Worm (Caenorhabditis elegans): ENCODE results near the gene nhr-233.
A peak's percentile ranks its signal among the peaks of the same experiment; 100 is the strongest.

Gene nhr-233

DNA sequence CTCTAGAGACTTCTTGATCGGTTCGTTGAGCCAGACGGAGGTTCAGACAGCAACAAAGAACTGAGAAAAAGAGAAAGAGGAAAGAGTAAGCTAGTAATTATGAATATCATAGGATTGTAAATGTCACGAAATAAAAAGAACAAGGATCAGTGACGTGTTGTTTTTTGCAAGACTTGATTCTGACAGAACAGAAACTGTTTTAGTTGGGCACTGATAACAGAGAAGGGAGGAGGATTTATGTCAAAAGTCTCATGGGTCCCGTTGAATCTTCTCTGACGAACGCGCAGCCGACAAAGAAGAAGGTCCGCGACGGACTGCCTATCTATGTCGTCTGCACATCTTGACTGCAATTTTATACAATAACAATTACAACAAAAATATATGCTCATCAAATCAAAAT is 30.0 kb upstream of the nhr-233 start, which contains the start of gene T03E6.9:
Gene T03E6.9, minus strand, starts transcription at position 101 of the 400 bp plus-strand sequence.
- TF ChIP-seq unc-86 (tag; optimal IDR thresholded peaks at IDR 0.05) (no peak), pros-1 (tag; optimal IDR thresholded peaks at IDR 0.05) (no peak), syd-9 (tag; optimal IDR thresholded peaks at IDR 0.05) (no peak), pha-4 (tag; optimal IDR thresholded peaks at IDR 0.05) (no peak), hlh-13 (GFP tag; optimal IDR thresholded peaks at IDR 0.05) (no peak), madf-2 (tag; optimal IDR thresholded peaks at IDR 0.05) (no peak), ceh-19 (GFP tag; optimal IDR thresholded peaks at IDR 0.05) (no peak), rnt-1 (tag; optimal IDR thresholded peaks at IDR 0.05) (no peak), npax-4 (tag; optimal IDR thresholded peaks at IDR 0.05) (no peak), ceh-6 (GFP tag; optimal IDR thresholded peaks at IDR 0.05) (no peak), fax-1 (tag; optimal IDR thresholded peaks at IDR 0.05) (no peak), F13H6.1 (tag; optimal IDR thresholded peaks at IDR 0.05) (no peak), zip-5 (tag; optimal IDR thresholded peaks at IDR 0.05) (no peak), ahr-1 (tag; optimal IDR thresholded peaks at IDR 0.05) (no peak), ceh-30 (tag; optimal IDR thresholded peaks at IDR 0.05) (no peak), odd-2 (tag; optimal IDR thresholded peaks at IDR 0.05) (no peak)

DNA sequence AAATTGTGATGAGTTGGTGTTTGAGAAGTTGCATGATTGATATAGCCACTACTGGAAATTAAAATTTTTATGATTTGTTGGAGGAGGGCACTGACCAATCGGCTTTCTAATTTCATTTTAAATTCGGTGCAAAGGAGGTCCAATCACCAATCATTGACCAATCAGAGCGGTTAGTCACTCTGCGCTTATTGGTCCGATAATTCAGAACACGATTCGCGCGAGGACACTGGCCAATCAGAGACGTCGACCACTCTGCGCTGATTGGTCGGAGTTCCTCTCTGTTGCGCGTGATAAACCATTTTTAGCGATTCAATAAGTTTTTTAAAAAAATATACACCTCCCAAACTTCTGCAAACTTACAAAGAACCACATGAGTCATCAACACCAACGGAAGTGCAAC is 29.2 kb upstream of the nhr-233 start:
- TF ChIP-seq ceh-45 (GFP tag; IDR thresholded peaks at IDR 0.05) (no peak), ref-2 (tag; optimal IDR thresholded peaks at IDR 0.05) (no peak), unc-55 (GFP tag; optimal IDR thresholded peaks at IDR 0.05) (no peak), nfya-1 (tag; optimal IDR thresholded peaks at IDR 0.05) (peak; percentile 64), gmeb-2 (tag; optimal IDR thresholded peaks at IDR 0.05) (no peak)

DNA sequence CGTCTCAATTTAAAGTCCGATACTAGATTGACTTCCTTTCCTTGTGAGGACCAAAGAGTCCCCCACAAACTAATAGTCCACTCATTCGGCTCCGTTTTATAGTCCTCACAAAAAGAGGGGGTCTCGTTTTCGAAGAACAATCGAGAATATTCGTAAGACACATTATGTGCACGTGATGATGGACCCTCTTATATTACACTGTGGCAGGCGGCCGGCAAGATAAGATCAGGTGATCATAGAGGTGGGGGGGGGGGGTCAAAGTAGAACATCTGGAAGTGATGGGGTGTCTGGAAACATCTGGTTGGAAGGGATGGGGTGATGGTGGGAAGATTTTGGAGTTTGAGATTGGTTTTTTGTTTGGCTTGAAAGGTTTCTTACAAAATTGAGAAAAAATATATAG is 27.8 kb upstream of the nhr-233 start:
- peak; percentile 5 for TF ChIP-seq pat-9 (tag; optimal IDR thresholded peaks at IDR 0.05)
- no peak for TF ChIP-seq eyg-1 (tag; optimal IDR thresholded peaks at IDR 0.05)
- peak; percentile 28 for TF ChIP-seq hlh-8 (tag; optimal IDR thresholded peaks at IDR 0.05)
- peak; percentile 84 for TF ChIP-seq hlh-30 (tag; optimal IDR thresholded peaks at IDR 0.05; ENCODE audit: insufficient read depth)
- TF ChIP-seq ceh-19 (GFP tag; optimal IDR thresholded peaks at IDR 0.05), result no peak
- TF ChIP-seq rnt-1 (tag; optimal IDR thresholded peaks at IDR 0.05), result peak; percentile 13

DNA sequence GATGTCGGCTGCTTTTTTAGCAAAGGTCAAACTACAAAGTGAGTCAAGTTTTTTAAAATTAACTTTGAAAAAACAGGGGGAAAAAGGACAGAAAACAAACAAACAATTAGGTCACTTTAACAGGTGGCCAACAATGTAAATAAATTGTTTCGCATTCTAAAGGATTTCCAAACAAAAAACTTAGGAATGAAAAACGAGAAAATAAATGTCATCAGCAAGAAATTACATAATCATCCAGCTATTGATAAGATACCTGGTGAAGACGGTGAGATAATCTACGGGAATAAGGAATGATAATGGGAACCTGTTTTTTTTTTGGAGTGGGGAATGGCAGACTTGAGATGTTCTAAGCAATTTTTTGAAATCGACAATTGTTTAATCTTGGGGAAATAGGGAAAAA is 25.5 kb upstream of the nhr-233 start:
- TF ChIP-seq elt-2 (tag; optimal IDR thresholded peaks at IDR 0.05) (peak; percentile 50), zip-5 (tag; optimal IDR thresholded peaks at IDR 0.05) (no peak)

DNA sequence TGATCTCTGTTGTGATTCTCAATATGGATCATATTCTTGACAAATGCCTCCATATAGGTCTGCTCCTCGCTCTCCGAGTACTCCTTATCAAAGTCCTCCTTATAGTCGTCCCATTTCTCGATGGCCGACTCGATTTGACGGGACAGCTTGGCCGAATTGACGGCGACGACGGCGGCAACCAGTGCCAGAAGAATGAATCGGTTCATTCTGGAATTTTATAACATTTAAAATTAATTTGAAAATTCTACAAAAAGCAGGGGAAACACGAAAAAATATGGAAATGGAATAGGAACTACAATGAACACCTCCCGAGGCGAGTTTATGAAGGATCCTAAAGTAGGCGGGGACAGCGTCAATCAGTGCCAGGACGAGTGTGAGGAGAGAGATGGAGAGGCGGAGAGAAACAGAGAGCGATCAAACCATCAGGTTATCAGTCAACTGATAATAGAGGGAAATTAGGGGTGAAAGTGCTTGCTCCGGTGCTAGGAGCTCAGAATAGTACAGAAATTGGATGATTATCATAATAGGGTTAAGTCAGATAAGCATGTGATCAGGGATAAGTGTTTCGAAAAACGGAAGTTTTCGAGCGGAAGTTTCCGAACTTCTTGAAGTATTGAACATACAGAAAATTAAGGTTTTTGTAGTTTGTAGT is 24.7 kb upstream of the nhr-233 start, which contains the start of gene cpl-1:
Gene cpl-1, minus strand, starts transcription at position 207 of the 652 bp plus-strand sequence.
- no peak for TF ChIP-seq ceh-14 (tag; optimal IDR thresholded peaks at IDR 0.05)
- TF ChIP-seq elt-2 (tag; optimal IDR thresholded peaks at IDR 0.05), result peak; percentile 82

DNA sequence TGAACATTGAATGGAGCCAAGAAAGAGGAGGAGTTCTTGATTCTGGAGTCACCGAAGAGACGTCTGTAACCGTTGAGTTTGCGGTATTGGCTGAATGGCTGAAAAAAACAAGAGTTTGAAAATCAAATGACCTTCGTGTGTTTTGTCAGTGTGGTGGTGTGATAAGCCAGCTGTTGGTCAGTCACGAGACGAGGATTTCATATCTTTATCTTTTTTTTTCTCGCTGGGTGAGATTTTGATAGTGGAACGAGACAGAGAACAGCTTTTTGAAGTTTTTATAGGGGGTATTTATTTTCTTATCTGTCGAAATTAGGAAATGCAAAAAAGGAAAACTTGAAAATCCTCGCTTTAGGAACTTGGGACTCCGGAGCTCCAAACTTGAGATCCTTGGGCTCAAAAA is 23.9 kb upstream of the nhr-233 start:
- TF ChIP-seq dve-1 (tag; optimal IDR thresholded peaks at IDR 0.05) (no peak), ztf-16 (tag; optimal IDR thresholded peaks at IDR 0.05) (no peak), ceh-14 (tag; optimal IDR thresholded peaks at IDR 0.05) (no peak), C08G9.2 (tag; optimal IDR thresholded peaks at IDR 0.05) (no peak), rnt-1 (tag; optimal IDR thresholded peaks at IDR 0.05) (no peak), sox-4 (tag; optimal IDR thresholded peaks at IDR 0.05) (no peak), madf-2 (tag; optimal IDR thresholded peaks at IDR 0.05) (no peak), ref-2 (tag; optimal IDR thresholded peaks at IDR 0.05) (no peak), sdc-2 (tag; optimal IDR thresholded peaks at IDR 0.05) (no peak), Y22D7AL.16 (tag; optimal IDR thresholded peaks at IDR 0.05) (no peak), hlh-15 (tag; optimal IDR thresholded peaks at IDR 0.05) (no peak), T23F11.4 (GFP tag; optimal IDR thresholded peaks at IDR 0.05) (no peak), K02D7.2 (tag; optimal IDR thresholded peaks at IDR 0.05) (no peak), nhr-232 (tag; optimal IDR thresholded peaks at IDR 0.05) (no peak), nfya-1 (tag; optimal IDR thresholded peaks at IDR 0.05) (no peak)
